Fruit fly (Drosophila melanogaster): Measurements from ENCODE around the gene KrT95D.

DNA sequence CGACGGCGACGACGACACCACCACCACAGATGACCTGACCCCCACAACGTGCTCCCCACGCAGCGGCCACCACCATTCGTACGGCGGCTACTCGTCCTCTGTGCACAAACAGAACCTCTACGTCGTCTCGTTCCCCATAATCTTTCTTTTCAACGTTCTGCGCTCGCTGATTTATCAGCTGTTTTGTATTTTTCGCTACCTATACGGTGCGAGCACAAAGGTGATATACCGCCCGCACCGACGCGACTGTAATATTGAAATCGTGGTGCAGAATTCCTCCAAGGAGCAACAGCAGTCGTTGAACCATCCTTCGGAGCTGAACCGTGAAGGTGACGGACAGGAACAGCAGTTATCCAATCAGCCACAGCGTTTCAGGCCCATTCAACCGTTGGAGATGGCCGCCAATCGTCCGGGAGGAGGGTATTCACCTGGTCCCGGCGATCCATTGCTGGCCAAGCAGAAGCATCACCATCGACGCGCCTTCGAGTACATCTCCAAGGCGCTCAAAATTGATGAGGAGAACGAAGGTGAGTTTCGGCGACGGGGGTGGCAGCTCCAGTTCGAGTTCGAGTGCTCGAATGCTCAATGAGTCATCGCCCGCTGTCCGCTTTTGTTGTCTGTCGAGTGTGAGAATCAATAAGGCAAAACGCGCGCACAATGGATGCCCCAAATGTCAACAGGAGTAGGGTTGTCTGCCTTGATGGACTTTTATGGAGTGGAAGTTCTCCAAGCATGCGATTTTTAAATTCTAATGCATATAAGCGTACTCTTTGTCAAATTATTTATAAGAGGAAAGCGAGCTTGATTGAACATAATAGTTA is 7.3 kb upstream of the KrT95D start, which contains the start of gene Miro:
- no peak for TF ChIP-seq bab1 (GFP tag; optimal IDR thresholded peaks at IDR 0.05)
- TF ChIP-seq tj (GFP tag; optimal IDR thresholded peaks at IDR 0.05) = no peak
- TF ChIP-seq CG11617 (GFP tag; optimal IDR thresholded peaks at IDR 0.05) = no peak
- no peak for TF ChIP-seq CG12768 (GFP tag; optimal IDR thresholded peaks at IDR 0.05)
- TF ChIP-seq pad (GFP tag; optimal IDR thresholded peaks at IDR 0.05) = no peak
- TF ChIP-seq CG5204 (GFP tag; optimal IDR thresholded peaks at IDR 0.05) = no peak
- TF ChIP-seq CG33017 (tag; optimal IDR thresholded peaks at IDR 0.05) = no peak
- no peak for TF ChIP-seq Clk (GFP tag; optimal IDR thresholded peaks at IDR 0.05)
- TF ChIP-seq toe (GFP tag; optimal IDR thresholded peaks at IDR 0.05) = no peak
- no peak for TF ChIP-seq CG14711 (tag; optimal IDR thresholded peaks at IDR 0.05)
- TF ChIP-seq CG7101 (tag; optimal IDR thresholded peaks at IDR 0.05) = no peak
- TF ChIP-seq CG1620 (GFP tag; optimal IDR thresholded peaks at IDR 0.05) = peak; percentile 6
